Fruit fly (Drosophila melanogaster) whole organism, adult: ENCODE measurements around the gene msps.
A peak's percentile ranks its signal among the peaks of the same experiment; 100 is the strongest.

Source experiments
- CG11617 ChIP-seq: fragments of 200-800 bp; sonication (Bioruptor generic); optimal IDR thresholded peaks from 2 replicates; lab custom pipeline; 2017; ENCODE audit warnings: mild to moderate bottlenecking, missing biosample characterization, missing genetic modification reagents, missing genetic modification characterization
- CG12768 ChIP-seq: fragments of 200-800 bp; sonication (Bioruptor generic); optimal IDR thresholded peaks from 2 replicates; lab custom pipeline; 2017; ENCODE audit warnings: missing biosample characterization, missing genetic modification characterization, mild to moderate bottlenecking, moderate library complexity, missing genetic modification reagents
- CG14711 ChIP-seq: fragments of 200-800 bp; sonication (Bioruptor generic); optimal IDR thresholded peaks from 2 replicates; lab custom pipeline; 2018; ENCODE audit warnings: missing biosample characterization, mild to moderate bottlenecking, missing genetic modification characterization, moderate library complexity
- CG1620 ChIP-seq: fragments of 200-800 bp; sonication (Bioruptor generic); optimal IDR thresholded peaks from 2 replicates; lab custom pipeline; 2016; ENCODE audit warnings: missing biosample characterization, missing genetic modification characterization
- CG33017 ChIP-seq: fragments of 200-800 bp; sonication (Bioruptor generic); optimal IDR thresholded peaks from 2 replicates; lab custom pipeline; 2018; ENCODE audit warnings: missing biosample characterization, mild to moderate bottlenecking, missing genetic modification characterization, moderate library complexity
- CG5204 ChIP-seq: fragments of 200-800 bp; sonication (Bioruptor generic); optimal IDR thresholded peaks from 2 replicates; lab custom pipeline; 2016; ENCODE audit warnings: missing biosample characterization, missing genetic modification characterization
- CG7045 ChIP-seq: fragments of 200-800 bp; sonication (Bioruptor generic); optimal IDR thresholded peaks from 2 replicates; lab custom pipeline; 2017; ENCODE audit warnings: missing biosample characterization, mild to moderate bottlenecking, missing genetic modification characterization
- CG7101 ChIP-seq: fragments of 200-800 bp; sonication (Bioruptor generic); optimal IDR thresholded peaks from 2 replicates; lab custom pipeline; 2018; ENCODE audit warnings: missing biosample characterization, mild to moderate bottlenecking, missing genetic modification characterization, moderate library complexity
- Clk ChIP-seq: fragments of 200-800 bp; sonication (Bioruptor generic); optimal IDR thresholded peaks from 2 replicates; lab custom pipeline; 2017; ENCODE audit warnings: missing biosample characterization, missing genetic modification characterization
- Crg-1 ChIP-seq: fragments of 200-800 bp; sonication (Bioruptor generic); optimal IDR thresholded peaks from 2 replicates; lab custom pipeline; 2016; ENCODE audit warnings: missing biosample characterization, missing genetic modification characterization
- Hr96 ChIP-seq: fragments of 200-800 bp; sonication (Bioruptor generic); optimal IDR thresholded peaks from 2 replicates; lab custom pipeline; 2016; ENCODE audit warnings: missing biosample characterization, missing genetic modification characterization
- Mnt ChIP-seq: fragments of 200-800 bp; sonication (Bioruptor generic); optimal IDR thresholded peaks from 2 replicates; lab custom pipeline; 2016; ENCODE audit warnings: missing biosample characterization, mild to moderate bottlenecking, missing genetic modification characterization
- bab1 ChIP-seq: fragments of 200-800 bp; sonication (Bioruptor generic); optimal IDR thresholded peaks from 3 replicates; lab custom pipeline; 2019; ENCODE audit warnings: missing biosample characterization, mild to moderate bottlenecking, missing genetic modification characterization, moderate library complexity
- cic ChIP-seq: fragments of 200-800 bp; sonication (Bioruptor generic); optimal IDR thresholded peaks from 2 replicates; lab custom pipeline; 2017; ENCODE audit warnings: missing biosample characterization, mild to moderate bottlenecking, missing genetic modification characterization, moderate library complexity
- cnc ChIP-seq, 2 experiments: fragments of >200 bp; optimal IDR thresholded peaks; 2 replicates each; lab custom pipeline; 2017
- kay ChIP-seq: fragments of 200-800 bp; sonication (Bioruptor generic); peaks from one replicate; lab custom pipeline; 2016; ENCODE audit warnings: missing biosample characterization, missing genetic modification characterization, borderline replicate concordance
- ovo ChIP-seq: fragments of 200-800 bp; sonication (Bioruptor generic); optimal IDR thresholded peaks from 2 replicates; lab custom pipeline; 2016; ENCODE audit warnings: missing biosample characterization, missing genetic modification characterization
- pad ChIP-seq: fragments of 200-800 bp; sonication (Bioruptor generic); optimal IDR thresholded peaks from 3 replicates; lab custom pipeline; 2017; ENCODE audit warnings: missing biosample characterization, missing genetic modification characterization, mild to moderate bottlenecking, moderate library complexity, missing genetic modification reagents
- tj ChIP-seq: fragments of 200-800 bp; sonication (Bioruptor generic); optimal IDR thresholded peaks from 3 replicates; lab custom pipeline; 2017; ENCODE audit warnings: missing biosample characterization, mild to moderate bottlenecking, missing genetic modification characterization, moderate library complexity
- toe ChIP-seq: fragments of 200-800 bp; sonication (Bioruptor generic); optimal IDR thresholded peaks from 2 replicates; lab custom pipeline; 2016; ENCODE audit warnings: missing biosample characterization, missing genetic modification characterization

Gene msps

DNA sequence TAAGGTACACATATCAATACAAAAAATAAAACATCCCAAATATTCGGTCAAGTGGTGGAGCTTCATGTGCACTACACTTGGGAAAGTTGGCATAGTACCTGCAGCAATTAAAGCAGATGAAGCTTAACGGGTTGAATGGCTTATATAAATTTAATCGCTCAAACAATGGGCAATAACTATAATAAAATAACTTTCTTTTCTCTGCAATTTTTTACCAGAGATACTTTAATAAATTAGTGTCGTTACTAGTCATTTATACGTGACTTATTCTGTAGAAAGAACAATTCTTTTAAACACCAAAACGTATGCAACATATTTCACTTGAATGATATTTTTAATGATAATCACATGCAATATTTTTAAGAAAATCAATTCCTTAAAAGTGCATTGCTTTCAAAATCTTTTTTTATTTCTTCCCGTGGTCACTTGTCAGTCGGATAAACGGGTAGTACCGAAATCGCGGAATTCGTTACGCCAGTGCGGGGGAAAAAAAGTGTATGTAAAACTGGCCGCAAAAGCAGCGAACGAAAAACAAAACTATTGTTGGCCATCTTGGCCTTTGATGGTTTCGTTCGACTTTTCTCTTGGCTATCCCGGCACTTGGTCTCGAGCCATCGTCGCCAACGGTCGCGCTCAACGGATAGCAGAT, 7.6 kb upstream of the msps start, which contains the start of gene Jhbp4:
Gene Jhbp4, plus strand, starts transcription at position 599 of the 649 bp plus-strand sequence.
- TF ChIP-seq tj (no peak), CG1620 (GFP tag; lab: Kevin White, UChicago) (no peak), CG12768 (GFP tag; lab: Kevin White, UChicago) (no peak), Hr96 (GFP tag; lab: Kevin White, UChicago) (no peak), CG33017 (tag; lab: Kevin White, UChicago) (no peak), bab1 (GFP tag; lab: Kevin White, UChicago) (no peak), CG14711 (tag; lab: Kevin White, UChicago) (no peak)

DNA sequence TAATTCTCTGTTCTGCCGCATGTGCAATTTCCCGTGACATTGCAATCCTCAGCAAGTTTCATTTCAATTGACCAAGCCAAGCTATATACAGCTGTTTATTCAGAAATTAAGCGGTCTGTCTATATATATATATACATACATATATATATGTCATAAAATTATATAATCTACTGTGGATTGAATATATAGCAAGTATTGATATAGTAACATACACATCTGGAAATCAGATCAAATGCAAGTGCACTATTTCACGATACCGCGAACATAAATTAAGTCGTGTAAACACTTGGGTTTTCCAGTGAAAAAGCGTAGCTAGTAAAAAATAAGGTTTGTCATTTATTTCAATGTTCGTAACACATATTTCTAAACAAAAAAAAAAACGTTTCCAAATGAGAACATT, 4.6 kb upstream of the msps start, which contains the start of gene Jhbp5:
Gene Jhbp5, minus strand, starts transcription at position 101 of the 400 bp plus-strand sequence.
- TF ChIP-seq tj (peak; percentile 72), CG7045 (GFP tag; lab: Kevin White, UChicago) (no peak)

DNA sequence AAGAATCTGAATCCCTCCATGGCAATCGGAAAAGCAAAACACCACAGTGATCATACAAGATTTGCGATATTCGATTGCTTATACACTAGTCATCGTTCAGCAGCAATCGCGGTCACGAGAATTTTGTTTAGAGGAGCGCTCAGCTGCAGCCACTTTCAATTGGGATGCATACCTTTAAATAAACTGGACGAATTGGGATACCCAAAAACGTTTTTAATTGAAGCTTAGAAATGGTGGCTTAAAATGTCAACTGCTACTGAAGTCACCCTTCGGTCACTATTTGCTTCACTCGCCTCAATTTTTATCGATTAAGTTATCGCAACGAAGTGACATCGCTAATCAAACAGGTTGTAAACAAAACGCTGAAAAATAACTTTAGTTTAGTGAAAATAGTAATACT, 1.2 kb upstream of the msps start, which contains the start of the genes IKKbeta and CG5013:
Gene IKKbeta, minus strand, starts transcription at position 53 of the 400 bp plus-strand sequence.
Gene CG5013, plus strand, starts transcription at position 302 of the 400 bp plus-strand sequence.
- peak; percentile 54 for TF ChIP-seq Crg-1 (GFP tag; lab: Kevin White, UChicago)
- no peak for TF ChIP-seq Clk (GFP tag; lab: Kevin White, UChicago)
- no peak for TF ChIP-seq CG5204 (GFP tag; lab: Kevin White, UChicago)
- TF ChIP-seq CG7101 (tag; lab: Kevin White, UChicago): peak; percentile 63
- TF ChIP-seq CG11617 (GFP tag; lab: Kevin White, UChicago): peak; percentile 48
- peak in 1 of 2 experiments; percentile 19 for TF ChIP-seq cnc (optimal IDR thresholded peaks at IDR 0.05; lab: Kevin White, UChicago)
- TF ChIP-seq toe (GFP tag; lab: Kevin White, UChicago): peak; percentile 86
- peak; percentile 49 for TF ChIP-seq pad
- peak; percentile 51 for TF ChIP-seq Mnt (GFP tag; lab: Kevin White, UChicago)
- peak; percentile 4 for TF ChIP-seq CG7045 (GFP tag; lab: Kevin White, UChicago)
- peak; percentile 69 for TF ChIP-seq CG1620 (GFP tag; lab: Kevin White, UChicago)
- no peak for TF ChIP-seq CG33017 (tag; lab: Kevin White, UChicago)
- peak; percentile 34 for TF ChIP-seq CG14711 (tag; lab: Kevin White, UChicago)
- no peak for TF ChIP-seq kay (GFP tag; lab: Kevin White, UChicago)
- peak; percentile 25 for TF ChIP-seq tj
- TF ChIP-seq bab1 (GFP tag; lab: Kevin White, UChicago): peak; percentile 78
- no peak for TF ChIP-seq cic (GFP tag; lab: Kevin White, UChicago)
- peak; percentile 72 for TF ChIP-seq Hr96 (GFP tag; lab: Kevin White, UChicago)
- TF ChIP-seq ovo (GFP tag; lab: Kevin White, UChicago): peak; percentile 17
- TF ChIP-seq CG12768 (GFP tag; lab: Kevin White, UChicago): no peak

DNA sequence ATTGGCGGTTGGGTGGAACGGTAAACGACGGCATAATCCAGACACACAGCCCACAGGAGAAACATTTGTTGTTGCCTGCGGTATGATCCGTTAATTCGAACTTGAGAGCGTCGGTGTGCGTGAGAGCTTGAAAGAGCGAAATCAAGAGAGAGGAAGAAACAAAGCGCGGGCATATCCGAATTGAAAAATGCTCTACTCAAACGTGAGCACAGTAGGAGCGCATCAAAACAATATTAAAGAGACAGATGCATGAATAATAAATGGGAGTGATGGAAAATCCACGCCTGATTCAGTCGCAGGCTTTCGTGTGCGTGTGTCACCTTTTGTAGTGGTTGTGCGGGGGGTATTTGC, 703 bp downstream of the msps start:
- TF ChIP-seq CG14711 (tag; lab: Kevin White, UChicago): no peak
- TF ChIP-seq Hr96 (GFP tag; lab: Kevin White, UChicago): no peak
- TF ChIP-seq CG1620 (GFP tag; lab: Kevin White, UChicago): no peak
- TF ChIP-seq tj: no peak
- peak; percentile 1 for TF ChIP-seq CG7045 (GFP tag; lab: Kevin White, UChicago)
- TF ChIP-seq bab1 (GFP tag; lab: Kevin White, UChicago): peak; percentile 37
- TF ChIP-seq ovo (GFP tag; lab: Kevin White, UChicago): peak; percentile 66
- peak; percentile 98 for TF ChIP-seq pad

DNA sequence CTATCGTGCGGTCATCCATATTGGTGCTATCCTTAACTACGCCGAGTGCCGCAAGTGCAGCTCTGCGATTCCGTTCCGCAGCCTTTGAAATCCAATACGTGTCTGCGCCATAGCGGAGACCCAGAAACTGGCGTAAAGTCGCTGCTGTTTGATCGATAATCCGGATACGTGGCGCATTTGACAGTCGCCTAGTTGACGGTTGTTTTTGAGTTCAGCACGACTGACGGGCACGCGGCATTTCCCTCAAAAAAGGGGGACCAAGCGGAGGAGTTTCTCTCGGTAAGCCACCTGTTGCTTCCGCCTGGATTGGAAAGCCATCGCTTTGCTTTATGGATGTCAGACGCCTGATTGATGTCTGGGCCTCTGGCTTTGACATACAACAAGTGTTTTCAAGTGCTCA, 16.9 kb downstream of the msps start, which contains the start of gene CG10185:
Gene CG10185, minus strand, starts transcription at position 101 of the 400 bp plus-strand sequence.
- TF ChIP-seq tj (no peak), CG7045 (GFP tag; lab: Kevin White, UChicago) (no peak), toe (GFP tag; lab: Kevin White, UChicago) (no peak), cic (GFP tag; lab: Kevin White, UChicago) (no peak), Mnt (GFP tag; lab: Kevin White, UChicago) (no peak), CG14711 (tag; lab: Kevin White, UChicago) (no peak), CG33017 (tag; lab: Kevin White, UChicago) (no peak), Crg-1 (GFP tag; lab: Kevin White, UChicago) (no peak), kay (GFP tag; lab: Kevin White, UChicago) (no peak), CG1620 (GFP tag; lab: Kevin White, UChicago) (no peak), ovo (GFP tag; lab: Kevin White, UChicago) (no peak), CG12768 (GFP tag; lab: Kevin White, UChicago) (no peak), cnc (optimal IDR thresholded peaks at IDR 0.05; lab: Kevin White, UChicago) (no peak), CG11617 (GFP tag; lab: Kevin White, UChicago) (no peak)

DNA sequence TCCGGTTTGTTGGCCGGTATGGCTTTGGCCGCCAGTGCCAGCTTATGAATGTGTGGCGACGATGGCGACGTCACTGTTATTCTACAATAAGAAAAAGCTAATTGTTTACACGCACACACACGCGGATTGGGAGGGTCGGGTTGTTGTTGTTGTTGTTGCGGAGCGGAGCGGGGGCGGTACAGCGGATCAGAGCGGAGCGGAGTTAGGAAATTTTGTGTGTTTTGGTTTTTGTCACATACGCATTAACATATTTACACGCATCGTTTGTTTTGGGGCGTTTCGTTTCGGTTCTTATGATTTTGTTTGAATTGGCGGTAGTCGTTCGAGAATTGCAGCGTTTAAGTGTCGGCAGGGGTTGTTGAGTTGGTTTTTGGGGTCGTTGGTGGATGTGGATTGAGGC, 18.7 kb downstream of the msps start:
- TF ChIP-seq CG14711 (tag; lab: Kevin White, UChicago): no peak
- no peak for TF ChIP-seq CG12768 (GFP tag; lab: Kevin White, UChicago)
- no peak for TF ChIP-seq cic (GFP tag; lab: Kevin White, UChicago)
